Fruit fly (Drosophila melanogaster) whole organism, wandering third instar larva: ENCODE results near the gene CG32106.

Source experiments
- CG32264 ChIP-seq: fragments of 200-800 bp; sonication (Bioruptor generic); optimal IDR thresholded peaks from 2 replicates; lab custom pipeline; 2016; ENCODE audit warnings: missing biosample characterization, missing genetic modification characterization
- CrebA ChIP-seq: fragments of 200-800 bp; sonication (Bioruptor generic); optimal IDR thresholded peaks from 2 replicates; lab custom pipeline; 2016; ENCODE audit warnings: missing biosample characterization, mild to moderate bottlenecking, missing genetic modification characterization, borderline replicate concordance
- Hnf4 ChIP-seq: fragments of 200-800 bp; sonication (Bioruptor generic); optimal IDR thresholded peaks from 2 replicates; lab custom pipeline; 2016; ENCODE audit warnings: missing biosample characterization, mild to moderate bottlenecking, missing genetic modification characterization
- Hr83 ChIP-seq: fragments of 200-300 bp; sonication (Bioruptor generic); optimal IDR thresholded peaks from 2 replicates; lab custom pipeline; 2016; ENCODE audit warnings: missing biosample characterization, mild to moderate bottlenecking, missing genetic modification characterization, moderate library complexity; ENCODE audit not compliant: poor library complexity, severe bottlenecking
- Rel ChIP-seq, 2 experiments: fragments of 200-800 bp; sonication (Bioruptor generic) in 1 of 2; optimal IDR thresholded peaks; 2 replicates in 1 of 2; 3 replicates in 1 of 2; lab custom pipeline; 2016 to 2019; ENCODE audit warnings: mild to moderate bottlenecking in 2 of 2, missing biosample characterization in 2 of 2, missing genetic modification characterization in 2 of 2, moderate library complexity in 1 of 2
- Sp1 ChIP-seq: fragments of 200-800 bp; sonication (Bioruptor generic); optimal IDR thresholded peaks from 3 replicates; lab custom pipeline; 2019; ENCODE audit warnings: missing biosample characterization, mild to moderate bottlenecking, missing genetic modification characterization, moderate library complexity
- br ChIP-seq: fragments of 200-800 bp; sonication (Bioruptor generic); optimal IDR thresholded peaks from 2 replicates; lab custom pipeline; 2016; ENCODE audit warnings: missing biosample characterization, missing genetic modification characterization
- brk ChIP-seq: fragments of 200-800 bp; sonication (Bioruptor generic); optimal IDR thresholded peaks from 2 replicates; lab custom pipeline; 2016; ENCODE audit warnings: missing biosample characterization, mild to moderate bottlenecking, missing genetic modification characterization
- dmrt93B ChIP-seq: fragments of 200-800 bp; sonication (Bioruptor generic); optimal IDR thresholded peaks from 2 replicates; lab custom pipeline; 2018; ENCODE audit warnings: missing biosample characterization, mild to moderate bottlenecking, missing genetic modification characterization
- dsf ChIP-seq: sonication (Bioruptor generic); optimal IDR thresholded peaks from 2 replicates; lab custom pipeline; 2016; ENCODE audit warnings: missing biosample characterization, missing genetic modification characterization, borderline replicate concordance
- foxo ChIP-seq, 2 experiments: fragments of 200-800 bp; sonication (Bioruptor generic); optimal IDR thresholded peaks; 2 replicates in 1 of 2; 3 replicates in 1 of 2; lab custom pipeline; 2016 to 2017; ENCODE audit warnings: missing biosample characterization in 2 of 2, missing genetic modification characterization in 2 of 2
- fru ChIP-seq: fragments of 200-800 bp; sonication (Bioruptor generic); optimal IDR thresholded peaks from 3 replicates; lab custom pipeline; 2016; ENCODE audit warnings: missing biosample characterization, mild to moderate bottlenecking, missing genetic modification characterization
- rgr ChIP-seq: fragments of 200-800 bp; sonication (Bioruptor generic); optimal IDR thresholded peaks from 3 replicates; lab custom pipeline; 2016; ENCODE audit warnings: missing biosample characterization, mild to moderate bottlenecking, missing genetic modification characterization
- usp ChIP-seq: fragments of >200 bp; optimal IDR thresholded peaks from 2 replicates; lab custom pipeline; 2017; ENCODE audit warnings: missing biosample characterization, missing genetic modification characterization

dm6 chr3L:12796077-12796641 lies 17.6 kb upstream of the CG32106 start:
- no peak for TF ChIP-seq Hr83
- no peak for TF ChIP-seq usp (GFP tag; lab: Kevin White, UChicago)
- TF ChIP-seq CG32264 (GFP tag; lab: Kevin White, UChicago): no peak
- TF ChIP-seq br: no peak
- no peak for TF ChIP-seq brk (GFP tag; lab: Kevin White, UChicago)
- TF ChIP-seq foxo (GFP tag; optimal IDR thresholded peaks at IDR 0.05; lab: Kevin White, UChicago): no peak
- TF ChIP-seq fru (GFP tag; lab: Kevin White, UChicago): no peak
- no peak for TF ChIP-seq rgr (GFP tag; lab: Kevin White, UChicago)
- TF ChIP-seq CrebA (GFP tag; lab: Kevin White, UChicago): no peak
- TF ChIP-seq Rel (GFP tag; optimal IDR thresholded peaks at IDR 0.05; lab: Kevin White, UChicago): no peak
- no peak for TF ChIP-seq Rel (tag; optimal IDR thresholded peaks at IDR 0.05; lab: Kevin White, UChicago)
- TF ChIP-seq Hnf4: no peak
- no peak for TF ChIP-seq dmrt93B (GFP tag; lab: Kevin White, UChicago)
- TF ChIP-seq dsf: no peak
- no peak for TF ChIP-seq Sp1
